Worm (Caenorhabditis elegans) whole organism, L4/young adult: ENCODE measurements around the gene dyn-1.

Experiments used
- dao-5 ChIP-seq: sonication (generic microtip); optimal IDR thresholded peaks from 2 replicates; lab custom pipeline; 2016; ENCODE audit warnings: missing genotype, missing genetic modification characterization, moderate library complexity, missing compliant biosample characterization
- him-1 ChIP-seq: sonication (generic microtip); optimal IDR thresholded peaks from 2 replicates; lab custom pipeline; 2016; ENCODE audit warnings: missing genotype, missing genetic modification reagents, missing genetic modification characterization, missing compliant biosample characterization

DNA sequence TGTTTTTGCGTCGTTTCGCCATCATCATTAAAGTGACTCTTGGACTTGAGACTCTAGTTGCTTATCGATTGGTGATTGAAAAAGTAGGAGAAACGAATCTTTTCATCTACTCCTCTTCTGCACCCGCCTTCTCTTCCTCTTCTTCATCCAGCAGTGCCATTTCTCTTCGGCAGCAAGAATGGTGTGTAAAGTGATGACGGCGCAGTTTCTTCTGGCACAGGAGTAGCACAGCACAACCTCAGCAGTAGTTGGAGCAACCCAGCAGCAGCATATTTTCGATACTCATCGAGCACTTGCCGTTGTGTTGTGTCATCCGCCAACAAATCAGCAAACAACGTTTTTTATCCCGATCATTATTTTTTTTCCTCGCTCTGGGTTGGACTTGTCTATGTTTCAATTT lies 6.8 kb downstream of the dyn-1 start:
- no peak for TF ChIP-seq him-1
- TF ChIP-seq dao-5: no peak
